Fruit fly (Drosophila melanogaster): ENCODE results near the gene Srp54k.

dm6 chr3L:5128214-5128613 is 24.3 kb upstream of the Srp54k start:
- no peak for TF ChIP-seq ttk (optimal IDR thresholded peaks at IDR 0.05)
- no peak for TF ChIP-seq h (optimal IDR thresholded peaks at IDR 0.05)
- TF ChIP-seq Sin3A (optimal IDR thresholded peaks at IDR 0.05), result no peak
- TF ChIP-seq psq (optimal IDR thresholded peaks at IDR 0.05), result no peak
